Fruit fly (Drosophila melanogaster) whole organism, embryonic: ENCODE results near the gene Ubi-p63E.

Experiments used
- B-H2 ChIP-seq: fragments of 200-800 bp; sonication (Bioruptor generic); optimal IDR thresholded peaks from 2 replicates; lab custom pipeline; 2018; ENCODE audit warnings: missing biosample characterization, mild to moderate bottlenecking, missing genetic modification characterization
- Blimp-1 ChIP-seq: fragments of 200-800 bp; sonication (Bioruptor generic); optimal IDR thresholded peaks from 3 replicates; lab custom pipeline; 2018; ENCODE audit warnings: missing biosample characterization, missing genetic modification characterization, mild to moderate bottlenecking, moderate library complexity, missing genetic modification reagents
- CG12071 ChIP-seq: fragments of 200-800 bp; sonication (Bioruptor generic); optimal IDR thresholded peaks from 3 replicates; lab custom pipeline; 2018; ENCODE audit warnings: missing biosample characterization, mild to moderate bottlenecking, missing genetic modification characterization
- CG12155 ChIP-seq: fragments of 200-800 bp; sonication (Bioruptor generic); optimal IDR thresholded peaks from 3 replicates; lab custom pipeline; 2016; ENCODE audit warnings: missing biosample characterization, missing genetic modification characterization
- CG12769 ChIP-seq: fragments of 200-800 bp; sonication (Bioruptor generic); optimal IDR thresholded peaks from 2 replicates; lab custom pipeline; 2019; ENCODE audit warnings: missing biosample characterization, mild to moderate bottlenecking, missing genetic modification characterization, moderate library complexity
- CG13775 ChIP-seq: fragments of 200-800 bp; sonication (Bioruptor generic); optimal IDR thresholded peaks from 3 replicates; lab custom pipeline; 2017; ENCODE audit warnings: missing biosample characterization, mild to moderate bottlenecking, missing genetic modification characterization
- CG14965 ChIP-seq: fragments of 200-800 bp; sonication (Bioruptor generic); optimal IDR thresholded peaks from 2 replicates; lab custom pipeline; 2016; ENCODE audit warnings: missing biosample characterization, missing genetic modification characterization, borderline replicate concordance
- CG1602 ChIP-seq: fragments of 200-800 bp; sonication (Bioruptor generic); optimal IDR thresholded peaks from 3 replicates; lab custom pipeline; 2016; ENCODE audit warnings: missing biosample characterization, missing genetic modification characterization
- CG30403 ChIP-seq: fragments of 200-800 bp; sonication (Bioruptor generic); optimal IDR thresholded peaks from 3 replicates; lab custom pipeline; 2016; ENCODE audit warnings: missing biosample characterization, missing genetic modification characterization
- CG32767 ChIP-seq: fragments of 200-800 bp; sonication (Bioruptor generic); IDR thresholded peaks from 2 replicates; pipeline ENCODE4 v1.3.6; 2022; ENCODE audit warnings: missing biosample characterization, missing genetic modification characterization
- CG33557 ChIP-seq: fragments of 200-800 bp; sonication (Bioruptor generic); optimal IDR thresholded peaks from 2 replicates; lab custom pipeline; 2019; ENCODE audit warnings: missing biosample characterization, mild to moderate bottlenecking, missing genetic modification characterization, moderate library complexity
- CG6683 ChIP-seq: fragments of 200-800 bp; sonication (Bioruptor generic); optimal IDR thresholded peaks from 2 replicates; lab custom pipeline; 2017; ENCODE audit warnings: missing biosample characterization, mild to moderate bottlenecking, missing genetic modification characterization, missing genetic modification reagents
- CG6791 ChIP-seq: fragments of 200-800 bp; sonication (Bioruptor generic); IDR thresholded peaks from 3 replicates; pipeline ENCODE4 v1.3.6; 2022; ENCODE audit warnings: missing biosample characterization, missing genetic modification characterization; ENCODE audit not compliant: partially characterized antibody
- CG7357 ChIP-seq: fragments of 200-800 bp; sonication (Bioruptor generic); IDR thresholded peaks from 3 replicates; pipeline ENCODE4 v1.3.6; 2022; ENCODE audit warnings: missing biosample characterization, missing genetic modification characterization
- CG9727 ChIP-seq: fragments of 200-800 bp; sonication (Bioruptor generic); optimal IDR thresholded peaks from 3 replicates; lab custom pipeline; 2017; ENCODE audit warnings: missing biosample characterization, mild to moderate bottlenecking, missing genetic modification characterization
- CG9817 ChIP-seq: fragments of 200-800 bp; sonication (Bioruptor generic); optimal IDR thresholded peaks from 2 replicates; lab custom pipeline; 2018; ENCODE audit warnings: missing biosample characterization, mild to moderate bottlenecking, missing genetic modification characterization, moderate library complexity
- CG9876 ChIP-seq: fragments of 200-800 bp; sonication (Bioruptor generic); optimal IDR thresholded peaks from 2 replicates; lab custom pipeline; 2016; ENCODE audit warnings: missing biosample characterization, missing genetic modification characterization
- Dfd ChIP-seq, 2 experiments: fragments of >200 bp; optimal IDR thresholded peaks; 2 replicates each; lab custom pipeline; 2017; ENCODE audit warnings: missing biosample characterization in 2 of 2, missing genetic modification characterization in 2 of 2
- Dip3 ChIP-seq: fragments of 200-800 bp; sonication (Bioruptor generic); optimal IDR thresholded peaks from 3 replicates; lab custom pipeline; 2016; ENCODE audit warnings: missing biosample characterization, missing genetic modification characterization
- Drgx ChIP-seq: fragments of 200-800 bp; sonication (Bioruptor generic); IDR thresholded peaks from 2 replicates; pipeline ENCODE4 v1.3.6; 2022; ENCODE audit warnings: missing biosample characterization, missing genetic modification characterization
- GATAe ChIP-seq: fragments of 200-800 bp; sonication (Bioruptor generic); conservative IDR thresholded peaks from 2 replicates; pipeline ENCODE4 v1.3.6; 2022; ENCODE audit warnings: missing biosample characterization, missing genetic modification characterization
- Gsc ChIP-seq: fragments of 200-800 bp; sonication (Bioruptor generic); IDR thresholded peaks from 2 replicates; pipeline ENCODE4 v1.3.6; 2022; ENCODE audit warnings: missing biosample characterization, missing genetic modification characterization
- HLHmδ ChIP-seq: fragments of 200-800 bp; sonication (Bioruptor generic); optimal IDR thresholded peaks from 2 replicates; lab custom pipeline; 2018; ENCODE audit warnings: missing biosample characterization, mild to moderate bottlenecking, missing genetic modification characterization, moderate library complexity
- Med ChIP-seq: fragments of 200-800 bp; sonication (Bioruptor generic); peaks from one replicate; lab custom pipeline; 2016; ENCODE audit warnings: missing biosample characterization, missing genetic modification characterization, mild to moderate bottlenecking, inconsistent platforms, moderate library complexity
- Usf ChIP-seq: fragments of 200-800 bp; sonication (Bioruptor generic); optimal IDR thresholded peaks from 2 replicates; lab custom pipeline; 2017; ENCODE audit warnings: missing genotype, missing biosample characterization, missing genetic modification characterization
- ato ChIP-seq: fragments of 200-800 bp; sonication (Bioruptor generic); IDR thresholded peaks from 2 replicates; pipeline ENCODE4 v1.3.6; 2022; ENCODE audit warnings: missing biosample characterization, missing genetic modification characterization; ENCODE audit not compliant: partially characterized antibody
- bigmax ChIP-seq: fragments of 200-800 bp; sonication (Bioruptor generic); optimal IDR thresholded peaks from 2 replicates; lab custom pipeline; 2018; ENCODE audit warnings: missing biosample characterization, mild to moderate bottlenecking, missing genetic modification characterization
- bsh ChIP-seq, 2 experiments: fragments of 200-800 bp; sonication (Bioruptor generic); optimal IDR thresholded peaks; 2 replicates each; lab custom pipeline; 2017 to 2018; ENCODE audit warnings: mild to moderate bottlenecking in 2 of 2, missing biosample characterization in 2 of 2, missing genetic modification characterization in 2 of 2, moderate library complexity in 1 of 2
- btn ChIP-seq: fragments of 200-800 bp; sonication (Bioruptor generic); optimal IDR thresholded peaks from 2 replicates; lab custom pipeline; 2016; ENCODE audit warnings: missing biosample characterization, missing genetic modification characterization
- caup ChIP-seq: fragments of 200-800 bp; sonication (Bioruptor generic); optimal IDR thresholded peaks from 3 replicates; lab custom pipeline; 2017; ENCODE audit warnings: missing biosample characterization, mild to moderate bottlenecking, missing genetic modification characterization, moderate library complexity; ENCODE audit not compliant: severe bottlenecking
- chn ChIP-seq: fragments of 200-800 bp; sonication (Bioruptor generic); optimal IDR thresholded peaks from 2 replicates; lab custom pipeline; 2016; ENCODE audit warnings: missing biosample characterization, missing genetic modification characterization
- cwo ChIP-seq: fragments of 200-800 bp; sonication (Bioruptor generic); optimal IDR thresholded peaks from 3 replicates; lab custom pipeline; 2017; ENCODE audit warnings: missing biosample characterization, missing genetic modification characterization, mild to moderate bottlenecking, moderate library complexity, missing genetic modification reagents
- dmrt11E ChIP-seq: fragments of 200-800 bp; sonication (Bioruptor generic); optimal IDR thresholded peaks from 3 replicates; lab custom pipeline; 2018; ENCODE audit warnings: missing biosample characterization, mild to moderate bottlenecking, missing genetic modification characterization, moderate library complexity
- dmrt99B ChIP-seq: fragments of 200-800 bp; sonication (Bioruptor generic); optimal IDR thresholded peaks from 2 replicates; lab custom pipeline; 2018; ENCODE audit warnings: missing biosample characterization, mild to moderate bottlenecking, missing genetic modification characterization, moderate library complexity
- dysf ChIP-seq: fragments of 200-800 bp; sonication (Bioruptor generic); IDR thresholded peaks from 3 replicates; pipeline ENCODE4 v1.3.6; 2022; ENCODE audit warnings: missing biosample characterization, missing genetic modification characterization
- eve ChIP-seq, 2 experiments: fragments of >200 bp; optimal IDR thresholded peaks; 2 replicates each; lab custom pipeline; 2017; ENCODE audit warnings: missing biosample characterization in 2 of 2, missing genetic modification characterization in 2 of 2
- exex ChIP-seq: fragments of 200-800 bp; sonication (Bioruptor generic); optimal IDR thresholded peaks from 4 replicates; lab custom pipeline; 2018; ENCODE audit warnings: missing biosample characterization, mild to moderate bottlenecking, missing genetic modification characterization, moderate library complexity
- gce ChIP-seq: fragments of 200-800 bp; sonication (Bioruptor generic); IDR thresholded peaks from 3 replicates; pipeline ENCODE4 v1.3.6; 2022; ENCODE audit warnings: missing biosample characterization, missing genetic modification characterization
- gem ChIP-seq: fragments of 200-800 bp; sonication (Bioruptor generic); optimal IDR thresholded peaks from 2 replicates; lab custom pipeline; 2019; ENCODE audit warnings: missing biosample characterization, mild to moderate bottlenecking, missing genetic modification characterization, moderate library complexity
- hb ChIP-seq: fragments of 200-800 bp; sonication (Bioruptor generic); IDR thresholded peaks from 3 replicates; pipeline ENCODE4 v1.3.6; 2022; ENCODE audit warnings: missing biosample characterization, missing genetic modification characterization; ENCODE audit not compliant: partially characterized antibody
- klu ChIP-seq: fragments of 200-800 bp; sonication (Bioruptor generic); IDR thresholded peaks from 2 replicates; pipeline ENCODE4 v1.3.6; 2022; ENCODE audit warnings: missing biosample characterization, missing genetic modification characterization
- kni ChIP-seq: fragments of 200-800 bp; sonication (Bioruptor generic); optimal IDR thresholded peaks from 3 replicates; lab custom pipeline; 2017; ENCODE audit warnings: mild to moderate bottlenecking, missing biosample characterization, missing genetic modification reagents, missing genetic modification characterization
- nerfin-1 ChIP-seq: fragments of 200-800 bp; sonication (Bioruptor generic); optimal IDR thresholded peaks from 3 replicates; lab custom pipeline; 2019; ENCODE audit warnings: missing biosample characterization, mild to moderate bottlenecking, missing genetic modification characterization, moderate library complexity
- onecut ChIP-seq: fragments of 200-800 bp; sonication (Bioruptor generic); IDR thresholded peaks from 2 replicates; pipeline ENCODE4 v1.3.6; 2022; ENCODE audit warnings: missing biosample characterization, missing genetic modification characterization
- scrt ChIP-seq: fragments of 200-800 bp; sonication (Bioruptor generic); optimal IDR thresholded peaks from 2 replicates; lab custom pipeline; 2018; ENCODE audit warnings: missing biosample characterization, mild to moderate bottlenecking, missing genetic modification characterization, moderate library complexity
- sens-2 ChIP-seq: fragments of 200-800 bp; sonication (Bioruptor generic); IDR thresholded peaks from 2 replicates; pipeline ENCODE4 v1.3.6; 2022; ENCODE audit warnings: missing biosample characterization, missing genetic modification characterization
- slou ChIP-seq: fragments of 200-800 bp; sonication (Bioruptor generic); optimal IDR thresholded peaks from 3 replicates; lab custom pipeline; 2016; ENCODE audit warnings: missing biosample characterization, missing genetic modification characterization
- unpg ChIP-seq: fragments of 200-800 bp; sonication (Bioruptor generic); optimal IDR thresholded peaks from 3 replicates; lab custom pipeline; 2018; ENCODE audit warnings: missing biosample characterization, mild to moderate bottlenecking, missing genetic modification characterization, moderate library complexity
- zfh1 ChIP-seq: fragments of 200-800 bp; sonication (Bioruptor generic); IDR thresholded peaks from 3 replicates; pipeline ENCODE4 v1.3.6; 2022; ENCODE audit warnings: missing biosample characterization, missing genetic modification characterization
- zfh2 ChIP-seq: fragments of 200-800 bp; sonication (Bioruptor generic); optimal IDR thresholded peaks from 2 replicates; lab custom pipeline; 2016; ENCODE audit warnings: missing biosample characterization, missing genetic modification characterization

Ubi-p63E gene

DNA sequence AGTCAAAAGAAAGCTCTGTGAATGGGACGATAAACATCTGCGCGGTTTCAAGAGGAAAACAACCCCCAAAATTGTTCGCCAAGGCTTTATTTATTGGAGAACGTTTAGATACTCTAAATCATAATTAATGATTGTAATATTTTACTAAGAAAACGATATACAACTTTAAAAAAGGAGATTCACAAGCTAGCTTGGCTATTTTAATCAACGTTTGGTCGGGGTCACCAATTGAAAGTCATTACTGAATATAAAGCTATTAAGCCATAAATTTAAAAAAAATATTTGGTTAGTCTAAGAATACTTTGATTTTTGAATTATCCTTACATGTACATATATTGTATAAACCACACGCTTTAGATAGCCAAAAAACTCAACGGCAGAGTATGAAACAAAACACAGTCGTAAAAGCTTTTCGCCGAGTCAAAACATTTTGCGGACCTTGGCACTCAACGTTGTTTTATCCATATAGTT is 10.8 kb downstream of the Ubi-p63E start, which contains the start of gene Fie (continued):
- TF ChIP-seq klu, result no peak
- TF ChIP-seq Blimp-1 (GFP tag; lab: Kevin White, UChicago), result peak; percentile 40
- peak; percentile 58; the same call in 1 of the 2 replicates for TF ChIP-seq CG32767 (GFP tag; lab: Robert Waterston, UW)
- peak; percentile 66 for TF ChIP-seq cwo (GFP tag; lab: Kevin White, UChicago)
- no peak for TF ChIP-seq btn (GFP tag; lab: Kevin White, UChicago)
- no peak for TF ChIP-seq kni (GFP tag; lab: Kevin White, UChicago)
- no peak for TF ChIP-seq onecut (GFP tag; lab: Robert Waterston, UW)
- TF ChIP-seq zfh2, result peak; percentile 34
- TF ChIP-seq CG14965, result no peak
- TF ChIP-seq Gsc, result no peak
- TF ChIP-seq CG9817 (tag; lab: Kevin White, UChicago), result peak; percentile 30
- no peak for TF ChIP-seq GATAe
- TF ChIP-seq CG30403, result peak; percentile 71
- TF ChIP-seq caup (GFP tag; lab: Kevin White, UChicago), result peak; percentile 77
- TF ChIP-seq CG12769 (tag; lab: Kevin White, UChicago), result no peak
- peak; percentile 69 for TF ChIP-seq dmrt99B (tag; lab: Kevin White, UChicago)
- TF ChIP-seq unpg (GFP tag; lab: Kevin White, UChicago), result peak; percentile 46
- peak; percentile 13 for TF ChIP-seq B-H2
- TF ChIP-seq gce (GFP tag; lab: Robert Waterston, UW), result no peak
- TF ChIP-seq CG9727 (GFP tag; lab: Kevin White, UChicago), result peak; percentile 70
- TF ChIP-seq CG6683 (GFP tag; lab: Kevin White, UChicago), result no peak
- TF ChIP-seq dmrt11E (tag; lab: Kevin White, UChicago), result no peak
- TF ChIP-seq eve (GFP tag; optimal IDR thresholded peaks at IDR 0.05; lab: Kevin White, UChicago), result no peak
- TF ChIP-seq Drgx (GFP tag; lab: Robert Waterston, UW), result peak; percentile 27; the same call in 1 of the 2 replicates
- no peak for TF ChIP-seq zfh1 (GFP tag; lab: Robert Waterston, UW)
- no peak for TF ChIP-seq CG9876 (GFP tag; lab: Kevin White, UChicago)
- TF ChIP-seq hb (GFP tag; lab: Robert Waterston, UW), result no peak
- peak; percentile 61 for TF ChIP-seq Dip3 (GFP tag; lab: Kevin White, UChicago)
- peak; percentile 60 for TF ChIP-seq CG13775
- TF ChIP-seq scrt (GFP tag; lab: Kevin White, UChicago), result peak; percentile 74
- TF ChIP-seq CG33557 (GFP tag; lab: Kevin White, UChicago), result no peak
- TF ChIP-seq Dfd (GFP tag; optimal IDR thresholded peaks at IDR 0.05; lab: Kevin White, UChicago), result no peak
- TF ChIP-seq Med (GFP tag; lab: Kevin White, UChicago), result peak; percentile 89
- TF ChIP-seq chn (GFP tag; lab: Kevin White, UChicago), result peak; percentile 51
- TF ChIP-seq slou, result peak; percentile 40
- TF ChIP-seq bsh (GFP tag; optimal IDR thresholded peaks at IDR 0.05; lab: Kevin White, UChicago), result peak in 1 of 2 experiments; percentile 45
- no peak for TF ChIP-seq HLHmδ (GFP tag; lab: Kevin White, UChicago)
- TF ChIP-seq sens-2 (GFP tag; lab: Robert Waterston, UW), result no peak
- TF ChIP-seq Usf (GFP tag; lab: Kevin White, UChicago), result peak; percentile 40
- TF ChIP-seq nerfin-1, result peak; percentile 38
- peak; percentile 34 for TF ChIP-seq CG1602 (GFP tag; lab: Kevin White, UChicago)
- no peak for TF ChIP-seq CG6791 (GFP tag; lab: Robert Waterston, UW)
- TF ChIP-seq CG12071 (GFP tag; lab: Kevin White, UChicago), result peak; percentile 33
- TF ChIP-seq dysf (GFP tag; lab: Robert Waterston, UW), result peak; percentile 75
- TF ChIP-seq bigmax (GFP tag; lab: Kevin White, UChicago), result no peak
- TF ChIP-seq gem, result peak; percentile 81
- peak; percentile 45 for TF ChIP-seq CG12155
- TF ChIP-seq CG7357, result 0 out of 3 replicates have a peak, but pooled peaks have one; percentile 48
- TF ChIP-seq ato (GFP tag; lab: Robert Waterston, UW), result no peak
- TF ChIP-seq exex (tag; lab: Kevin White, UChicago), result peak; percentile 9
